Fruit fly (Drosophila melanogaster): ENCODE data around the gene brn.

Gene brn

dm6 chrX:4104132-4104531 is at the start of gene brn, which contains the start of gene Xpac:
Gene brn, plus strand, starts transcription at chrX:4104342.
Gene Xpac, minus strand, starts transcription at chrX:4104197.
- TF ChIP-seq Dll (optimal IDR thresholded peaks at IDR 0.05) (no peak), EcR (GFP tag; optimal IDR thresholded peaks at IDR 0.05) (no peak)

DNA sequence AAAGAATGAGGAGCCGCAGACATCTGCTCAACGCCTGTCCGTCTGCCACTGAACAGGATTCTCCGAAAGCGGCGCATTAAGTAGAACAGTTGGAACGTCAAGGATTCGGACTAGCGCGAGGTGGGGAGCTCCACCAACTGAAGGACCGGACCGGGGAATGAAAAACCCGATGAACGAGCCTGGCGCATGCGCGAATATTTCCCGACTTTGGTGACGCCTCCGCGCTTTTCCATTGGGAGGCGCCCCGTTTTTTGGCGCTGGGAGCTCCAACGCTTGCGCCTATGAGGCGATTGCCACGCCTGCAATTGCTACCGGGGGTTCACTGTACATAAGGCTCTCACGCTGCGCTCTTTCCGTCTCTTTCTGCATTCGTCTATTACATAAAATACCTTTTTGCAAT is 42.6 kb upstream of the brn start:
- TF ChIP-seq usp (GFP tag; optimal IDR thresholded peaks at IDR 0.05) (no peak), EcR (GFP tag; optimal IDR thresholded peaks at IDR 0.05) (no peak), Dll (optimal IDR thresholded peaks at IDR 0.05) (no peak), CG8478 (optimal IDR thresholded peaks at IDR 0.05) (no peak), pan (optimal IDR thresholded peaks at IDR 0.05) (no peak), psq (optimal IDR thresholded peaks at IDR 0.05) (no peak)

dm6 chrX:4075430-4075829 is 28.7 kb upstream of the brn start, which contains the start of gene CG43689:
Gene CG43689, plus strand, starts transcription at chrX:4075743.
- TF ChIP-seq CG8478 (optimal IDR thresholded peaks at IDR 0.05) (no peak), psq (optimal IDR thresholded peaks at IDR 0.05) (no peak), EcR (GFP tag; optimal IDR thresholded peaks at IDR 0.05) (no peak), Dll (optimal IDR thresholded peaks at IDR 0.05) (no peak), pan (optimal IDR thresholded peaks at IDR 0.05) (no peak), usp (GFP tag; optimal IDR thresholded peaks at IDR 0.05) (no peak)

dm6 chrX:4089012-4089649 is 15.0 kb upstream of the brn start:
- TF ChIP-seq EcR (GFP tag; optimal IDR thresholded peaks at IDR 0.05) (no peak), CG8478 (optimal IDR thresholded peaks at IDR 0.05) (no peak), Dll (optimal IDR thresholded peaks at IDR 0.05) (no peak), usp (GFP tag; optimal IDR thresholded peaks at IDR 0.05) (no peak)

- TF ChIP-seq EcR (GFP tag; optimal IDR thresholded peaks at IDR 0.05) (no peak), psq (optimal IDR thresholded peaks at IDR 0.05) (no peak), pan (optimal IDR thresholded peaks at IDR 0.05) (no peak), CG8478 (optimal IDR thresholded peaks at IDR 0.05) (no peak), usp (GFP tag; optimal IDR thresholded peaks at IDR 0.05) (no peak), Dll (optimal IDR thresholded peaks at IDR 0.05) (no peak)
These were observed 3.2 kb upstream of the brn start, which contains the start of the genes Cmtr1 and CG15375 for dm6 chrX:4100824-4101368. Gene Cmtr1, minus strand, starts transcription at chrX:4101031. Gene CG15375, plus strand, starts transcription at chrX:4101318.

dm6 chrX:4105830-4106233 is 1.7 kb downstream of the brn start, which contains the start of gene cib:
Gene cib, plus strand, starts transcription at chrX:4106113.
- TF ChIP-seq usp (GFP tag; optimal IDR thresholded peaks at IDR 0.05) (no peak), Dll (optimal IDR thresholded peaks at IDR 0.05) (no peak), CG8478 (optimal IDR thresholded peaks at IDR 0.05) (no peak), EcR (GFP tag; optimal IDR thresholded peaks at IDR 0.05) (no peak), pan (optimal IDR thresholded peaks at IDR 0.05) (no peak), psq (optimal IDR thresholded peaks at IDR 0.05) (no peak)

DNA sequence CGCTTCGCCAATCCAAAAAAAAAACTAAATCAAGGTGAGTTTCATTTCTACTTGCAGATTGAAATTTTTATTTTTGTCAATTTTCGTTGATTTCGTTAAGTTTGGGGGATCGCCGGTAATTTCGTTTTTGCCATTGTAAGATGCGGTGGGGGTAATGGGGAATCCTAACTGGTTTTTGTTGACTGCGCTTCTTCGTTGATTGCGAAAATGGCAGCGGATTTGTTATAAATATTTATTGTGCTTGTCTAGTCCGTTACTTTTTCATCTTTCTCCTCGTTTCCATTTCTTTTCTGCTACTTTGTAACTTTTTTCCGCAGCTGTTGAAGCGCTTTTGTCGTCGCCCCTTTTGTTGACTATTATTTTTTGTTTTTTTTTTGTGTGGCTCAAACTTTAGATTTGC is 2.1 kb downstream of the brn start:
- TF ChIP-seq psq (optimal IDR thresholded peaks at IDR 0.05), result no peak
- TF ChIP-seq usp (GFP tag; optimal IDR thresholded peaks at IDR 0.05), result no peak
- TF ChIP-seq Dll (optimal IDR thresholded peaks at IDR 0.05), result no peak
- no peak for TF ChIP-seq CG8478 (optimal IDR thresholded peaks at IDR 0.05)
- no peak for TF ChIP-seq pan (optimal IDR thresholded peaks at IDR 0.05)
- no peak for TF ChIP-seq EcR (GFP tag; optimal IDR thresholded peaks at IDR 0.05)

DNA sequence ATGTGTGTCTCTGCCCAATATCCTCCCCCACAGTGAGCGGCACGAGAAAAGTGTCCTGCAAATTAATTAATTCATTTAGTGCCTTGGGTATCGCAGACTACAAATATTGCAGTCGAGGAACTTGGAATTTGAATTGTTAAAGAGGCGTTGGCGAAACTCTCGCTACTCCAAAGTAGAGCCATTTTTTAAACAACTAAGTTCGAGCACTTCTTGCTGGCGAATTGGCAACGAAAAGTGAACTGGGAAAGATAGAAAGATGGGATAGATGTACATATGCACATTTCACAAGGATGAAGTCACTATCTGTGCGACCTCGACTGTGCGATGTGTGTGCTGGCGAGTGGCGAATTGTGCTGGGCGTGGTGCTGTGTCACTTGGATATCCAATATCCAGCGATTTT is 2.6 kb downstream of the brn start:
- TF ChIP-seq psq (optimal IDR thresholded peaks at IDR 0.05) (no peak), usp (GFP tag; optimal IDR thresholded peaks at IDR 0.05) (no peak), CG8478 (optimal IDR thresholded peaks at IDR 0.05) (no peak), pan (optimal IDR thresholded peaks at IDR 0.05) (no peak), EcR (GFP tag; optimal IDR thresholded peaks at IDR 0.05) (no peak), Dll (optimal IDR thresholded peaks at IDR 0.05) (no peak)

DNA sequence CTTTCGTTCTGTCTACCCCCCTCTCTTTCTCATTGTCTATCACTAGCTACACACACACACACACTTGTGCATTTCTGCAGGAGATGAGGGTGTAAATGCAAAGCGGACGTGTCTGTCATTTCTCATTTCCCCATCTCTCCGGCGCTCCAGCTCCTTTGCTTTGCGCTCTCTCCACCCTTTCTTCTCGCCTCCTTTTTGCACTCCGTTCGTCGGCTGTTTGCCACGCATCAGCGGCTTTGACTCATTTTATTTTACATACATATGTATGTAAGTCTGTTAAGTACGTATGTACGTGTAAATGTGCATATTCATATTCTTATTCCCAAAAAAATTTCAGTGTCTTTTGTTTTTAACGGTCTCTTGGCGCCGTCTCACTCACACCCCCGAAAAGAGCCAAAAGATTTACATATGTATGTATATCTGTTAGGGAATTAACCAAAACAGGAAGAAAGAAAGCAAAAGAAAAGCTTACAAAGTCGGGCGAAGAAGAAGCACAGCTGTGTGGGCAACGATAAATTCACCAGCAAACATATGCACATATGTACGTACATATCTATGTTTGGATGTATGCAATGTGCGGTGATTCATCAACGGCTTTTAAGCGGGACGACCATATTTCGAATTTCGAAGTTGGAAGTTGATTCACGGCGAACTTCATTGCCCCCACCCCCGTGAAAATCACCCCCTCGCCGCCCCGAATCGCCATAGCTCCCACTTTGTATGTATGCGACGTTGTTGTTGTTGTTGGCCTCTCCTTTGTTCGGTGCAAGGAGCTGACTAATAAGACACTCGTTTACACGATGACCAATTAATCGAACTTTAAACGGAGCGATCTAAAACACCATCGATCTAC is 3.3 kb downstream of the brn start:
- TF ChIP-seq Dll (optimal IDR thresholded peaks at IDR 0.05) (no peak), usp (GFP tag; optimal IDR thresholded peaks at IDR 0.05) (no peak), psq (optimal IDR thresholded peaks at IDR 0.05) (no peak), pan (optimal IDR thresholded peaks at IDR 0.05) (no peak), EcR (GFP tag; optimal IDR thresholded peaks at IDR 0.05) (no peak), CG8478 (optimal IDR thresholded peaks at IDR 0.05) (no peak)

DNA sequence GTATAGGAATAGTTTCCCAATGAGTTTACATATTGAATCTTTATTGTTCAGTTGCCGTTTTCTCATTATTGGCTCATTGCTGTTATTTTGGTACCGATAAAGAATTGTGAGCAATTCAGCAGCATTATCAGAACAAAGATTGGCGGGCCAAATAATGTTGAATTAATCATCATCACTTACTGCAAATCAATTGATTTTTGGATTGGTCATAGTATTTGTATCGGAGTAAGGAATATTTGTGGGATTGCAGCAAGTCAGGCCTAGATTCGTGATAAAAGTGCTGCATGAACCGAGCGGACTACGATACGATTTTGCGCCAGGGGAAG is 3.9 kb downstream of the brn start:
- no peak for TF ChIP-seq psq (optimal IDR thresholded peaks at IDR 0.05)
- TF ChIP-seq CG8478 (optimal IDR thresholded peaks at IDR 0.05), result no peak
- TF ChIP-seq usp (GFP tag; optimal IDR thresholded peaks at IDR 0.05), result no peak
- TF ChIP-seq EcR (GFP tag; optimal IDR thresholded peaks at IDR 0.05), result no peak
- no peak for TF ChIP-seq pan (optimal IDR thresholded peaks at IDR 0.05)
- no peak for TF ChIP-seq Dll (optimal IDR thresholded peaks at IDR 0.05)

dm6 chrX:4108612-4109173 is 4.6 kb downstream of the brn start:
- TF ChIP-seq CG8478 (optimal IDR thresholded peaks at IDR 0.05), result no peak
- TF ChIP-seq usp (GFP tag; optimal IDR thresholded peaks at IDR 0.05), result no peak
- no peak for TF ChIP-seq psq (optimal IDR thresholded peaks at IDR 0.05)
- no peak for TF ChIP-seq Dll (optimal IDR thresholded peaks at IDR 0.05)
- TF ChIP-seq EcR (GFP tag; optimal IDR thresholded peaks at IDR 0.05), result no peak

DNA sequence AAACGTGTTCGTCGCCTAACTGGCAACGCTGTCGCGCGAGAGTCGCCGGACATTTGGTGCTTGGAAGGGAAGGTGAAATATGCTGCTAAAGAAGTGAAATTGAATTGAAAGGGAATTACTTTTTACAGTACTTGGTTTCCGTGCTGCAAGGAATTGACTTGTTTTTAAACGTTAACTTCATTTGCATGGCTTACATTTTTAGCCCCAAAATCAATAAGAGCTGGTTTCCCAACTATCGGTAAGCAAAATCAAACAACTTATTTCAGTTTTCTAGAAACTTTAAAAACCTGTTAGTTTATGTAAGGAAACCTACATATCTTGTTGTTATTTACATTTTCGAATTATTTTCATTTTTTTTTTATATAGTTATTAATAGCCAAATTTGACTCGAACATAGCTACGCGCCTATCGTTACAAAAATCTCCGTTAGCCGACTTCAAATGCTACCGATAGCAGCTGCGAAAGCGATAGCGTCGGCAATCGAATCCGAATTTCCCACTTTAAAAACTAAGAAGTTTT is 9.6 kb downstream of the brn start, which contains the start of the genes dgt4 and Nsun2:
TSS of gene dgt4 (plus strand) at position 4 of the 519 bp plus-strand sequence.
TSS of gene Nsun2 (minus strand) at position 37 of the 519 bp plus-strand sequence.
- TF ChIP-seq pan (optimal IDR thresholded peaks at IDR 0.05) (no peak), Dll (optimal IDR thresholded peaks at IDR 0.05) (no peak), usp (GFP tag; optimal IDR thresholded peaks at IDR 0.05) (no peak), CG8478 (optimal IDR thresholded peaks at IDR 0.05) (no peak), psq (optimal IDR thresholded peaks at IDR 0.05) (no peak), EcR (GFP tag; optimal IDR thresholded peaks at IDR 0.05) (no peak)

All from whole organism.